Worm (Caenorhabditis elegans): Measurements from ENCODE around the gene pat-2.

pat-2 gene

ce11 chrIII:8807246-8807645 lies 11.5 kb upstream of the pat-2 start, which contains the start of gene F54F2.7:
F54F2.7 (minus strand) TSS chrIII:8807346.
- TF ChIP-seq ztf-3 (GFP tag; optimal IDR thresholded peaks at IDR 0.05) (no peak), nhr-27 (tag; optimal IDR thresholded peaks at IDR 0.05) (no peak), lir-1 (GFP tag; conservative IDR thresholded peaks at IDR 0.05) (no peak), xnd-1 (tag; optimal IDR thresholded peaks at IDR 0.05) (no peak), gei-17 (GFP tag; optimal IDR thresholded peaks at IDR 0.05) (no peak), B0035.1 (tag; optimal IDR thresholded peaks at IDR 0.05) (no peak), C17E4.6 (GFP tag; IDR thresholded peaks at IDR 0.05) (no peak), dpff-1 (tag; optimal IDR thresholded peaks at IDR 0.05) (no peak), unc-130 (GFP tag; optimal IDR thresholded peaks at IDR 0.05) (no peak), hmg-20 (GFP tag; IDR thresholded peaks at IDR 0.05) (no peak), madf-3 (GFP tag; IDR thresholded peaks at IDR 0.05) (no peak), dox-1 (GFP tag; IDR thresholded peaks at IDR 0.05) (no peak), T26A5.8 (tag; optimal IDR thresholded peaks at IDR 0.05) (no peak), ceh-40 (GFP tag; IDR thresholded peaks at IDR 0.05) (no peak), rec-8 (tag; optimal IDR thresholded peaks at IDR 0.05) (no peak), ceh-91 (GFP tag; IDR thresholded peaks at IDR 0.05) (no peak), lag-1 (GFP tag; IDR thresholded peaks at IDR 0.05) (no peak), B0261.1 (tag; optimal IDR thresholded peaks at IDR 0.05) (no peak)

ce11 chrIII:8809245-8809971 lies 9.3 kb upstream of the pat-2 start, which contains the start of gene prx-19:
prx-19 (minus strand) TSS chrIII:8809295.
- TF ChIP-seq dox-1 (GFP tag; IDR thresholded peaks at IDR 0.05) (no peak), B0019.2 (GFP tag; conservative IDR thresholded peaks at IDR 0.05) (no peak), snpc-3.4 (tag; optimal IDR thresholded peaks at IDR 0.05) (no peak), nhr-80 (tag; optimal IDR thresholded peaks at IDR 0.05) (peak; percentile 5), attf-3 (GFP tag; conservative IDR thresholded peaks at IDR 0.05) (no peak), K11D2.4 (GFP tag; IDR thresholded peaks at IDR 0.05) (no peak), attf-6 (GFP tag; IDR thresholded peaks at IDR 0.05) (no peak), ceh-91 (GFP tag; IDR thresholded peaks at IDR 0.05) (no peak), sdz-38 (tag; optimal IDR thresholded peaks at IDR 0.05) (no peak), efl-1 (GFP tag; optimal IDR thresholded peaks at IDR 0.05) (peak; percentile 72), tbx-9 (tag; optimal IDR thresholded peaks at IDR 0.05; ENCODE audit: borderline replicate concordance) (no peak), dpl-1 (GFP tag; optimal IDR thresholded peaks at IDR 0.05) (peak; percentile 67), madf-3 (GFP tag; IDR thresholded peaks at IDR 0.05) (no peak), snpc-1.1 (tag; optimal IDR thresholded peaks at IDR 0.05; ENCODE audit: insufficient read depth) (no peak), lin-54 (GFP tag; optimal IDR thresholded peaks at IDR 0.05) (peak; percentile 80), mcd-1 (GFP tag; IDR thresholded peaks at IDR 0.05) (peak; percentile 83), nhr-179 (tag; optimal IDR thresholded peaks at IDR 0.05) (no peak), ceh-100 (GFP tag; IDR thresholded peaks at IDR 0.05) (no peak), unc-130 (GFP tag; optimal IDR thresholded peaks at IDR 0.05) (no peak), ceh-40 (GFP tag; IDR thresholded peaks at IDR 0.05) (no peak), rpc-1 (optimal IDR thresholded peaks at IDR 0.05) (no peak), rpc-1 (tag; optimal IDR thresholded peaks at IDR 0.05) (no peak), F49E8.2 (tag; optimal IDR thresholded peaks at IDR 0.05; ENCODE audit: insufficient read depth) (no peak), Y53F4B.3 (GFP tag; IDR thresholded peaks at IDR 0.05) (no peak), ztf-22 (GFP tag; optimal IDR thresholded peaks at IDR 0.05) (no peak), T07F8.4 (tag; optimal IDR thresholded peaks at IDR 0.05) (no peak), F22D6.2 (tag; optimal IDR thresholded peaks at IDR 0.05) (no peak), F23B12.7 (tag; optimal IDR thresholded peaks at IDR 0.05; ENCODE audit: insufficient read depth) (peak; percentile 22), nfyb-1 (GFP tag; IDR thresholded peaks at IDR 0.05) (no peak), hmg-1.2 (GFP tag; IDR thresholded peaks at IDR 0.05) (no peak), lin-35 (GFP tag; optimal IDR thresholded peaks at IDR 0.05) (peak in 1 of 3 experiments; percentile 81), snpc-1.3 (tag; optimal IDR thresholded peaks at IDR 0.05; ENCODE audit: insufficient read depth) (no peak), dpff-1 (tag; optimal IDR thresholded peaks at IDR 0.05) (no peak), F52B5.7 (tag; optimal IDR thresholded peaks at IDR 0.05) (no peak)
